Worm (Caenorhabditis elegans): ENCODE measurements around the gene F49F1.9.

DNA sequence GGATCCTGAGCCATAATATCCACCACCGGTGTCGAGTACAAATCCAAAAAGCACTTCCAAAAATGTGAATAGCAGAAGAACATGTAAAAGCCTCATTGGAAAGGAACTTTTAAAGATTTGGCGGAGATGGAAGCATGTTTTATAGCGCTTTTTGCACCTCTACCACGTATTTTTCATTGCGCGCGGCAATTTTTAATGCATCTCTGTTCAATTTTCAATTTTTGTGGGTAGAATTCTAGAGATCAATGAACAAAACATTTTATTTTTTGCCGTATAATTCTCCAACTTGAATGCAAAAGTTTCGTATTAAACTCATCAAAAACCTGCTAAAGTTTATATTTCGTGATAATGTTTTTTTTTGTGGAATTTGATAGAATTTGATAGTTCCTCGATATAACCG, at the start of gene F49F1.9:
- TF ChIP-seq ztf-11 (tag; optimal IDR thresholded peaks at IDR 0.05) (no peak), zag-1 (tag; optimal IDR thresholded peaks at IDR 0.05) (no peak)
